Worm (Caenorhabditis elegans): Measurements from ENCODE around the gene R05G6.9.

The R05G6.9 gene

DNA sequence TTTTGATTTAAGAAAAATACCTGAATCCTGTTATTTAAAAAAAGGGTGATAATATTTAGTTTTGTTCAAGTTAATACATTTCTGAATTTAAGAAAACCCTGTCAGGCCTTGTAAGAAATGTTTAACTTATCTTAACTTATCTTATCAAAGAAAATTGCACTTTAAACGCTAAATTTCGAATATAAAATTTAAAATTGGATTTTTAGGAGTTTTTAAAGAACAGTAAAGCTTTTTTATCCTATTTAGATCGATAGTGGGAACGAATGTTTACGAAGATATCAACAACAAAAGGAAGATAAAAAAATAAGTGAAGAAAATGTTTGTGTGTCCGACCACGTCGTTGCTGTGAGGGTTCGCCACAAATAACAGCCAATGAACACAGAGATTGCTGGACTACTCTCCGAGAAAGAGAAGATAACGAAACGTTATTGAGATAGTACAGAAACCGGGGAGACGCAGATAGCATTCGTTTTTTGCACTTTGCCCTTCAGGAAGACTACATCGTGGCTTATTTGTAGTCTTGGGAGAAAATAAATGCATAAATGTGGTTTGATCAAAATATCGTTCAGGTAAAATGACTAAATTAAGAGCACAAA, 37.0 kb upstream of the R05G6.9 start, which contains the start of gene dif-1 (continued):
- TF ChIP-seq lin-39 (tag; optimal IDR thresholded peaks at IDR 0.05) (no peak), php-3 (GFP tag; IDR thresholded peaks at IDR 0.05) (0 out of 2 replicates have a peak, but pooled peaks have one; percentile 9), nhr-10 (tag; optimal IDR thresholded peaks at IDR 0.05) (peak; percentile 2), mdl-1 (tag; optimal IDR thresholded peaks at IDR 0.05) (peak in 1 of 2 experiments; percentile 33), skn-1 (tag; optimal IDR thresholded peaks at IDR 0.05) (no peak), pqm-1 (tag; optimal IDR thresholded peaks at IDR 0.05) (peak; percentile 58), dve-1 (tag; optimal IDR thresholded peaks at IDR 0.05; ENCODE audit: insufficient read depth) (peak; percentile 80), nhr-237 (tag; optimal IDR thresholded peaks at IDR 0.05) (no peak), lin-13 (GFP tag; optimal IDR thresholded peaks at IDR 0.05) (peak; percentile 31), nhr-28 (tag; optimal IDR thresholded peaks at IDR 0.05) (peak; percentile 96), hlh-11 (tag; optimal IDR thresholded peaks at IDR 0.05) (peak; percentile 73), mes-2 (tag; optimal IDR thresholded peaks at IDR 0.05; ENCODE audit: poor library complexity, severe bottlenecking) (peak; percentile 52), cey-2 (tag; optimal IDR thresholded peaks at IDR 0.05; ENCODE audit: borderline replicate concordance, insufficient read depth) (no peak), vab-7 (GFP tag; IDR thresholded peaks at IDR 0.05) (no peak), spr-1 (tag; optimal IDR thresholded peaks at IDR 0.05) (no peak), nhr-11 (tag; optimal IDR thresholded peaks at IDR 0.05) (peak; percentile 67), D1046.2 (GFP tag; IDR thresholded peaks at IDR 0.05) (no peak), lin-38 (GFP tag; IDR thresholded peaks at IDR 0.05) (peak; percentile 48), dmd-6 (GFP tag; IDR thresholded peaks at IDR 0.05) (peak; percentile 63), tag-97 (GFP tag; IDR thresholded peaks at IDR 0.05) (no peak), hlh-30 (tag; optimal IDR thresholded peaks at IDR 0.05; ENCODE audit: insufficient read depth) (peak; percentile 27), dmd-9 (GFP tag; IDR thresholded peaks at IDR 0.05) (no peak), aha-1 (tag) (no peak), zip-2 (tag; optimal IDR thresholded peaks at IDR 0.05) (no peak), attf-4 (tag; optimal IDR thresholded peaks at IDR 0.05) (no peak), daf-16 (GFP tag; optimal IDR thresholded peaks at IDR 0.05) (peak in 1 of 2 experiments; percentile 78), daf-16 (tag; optimal IDR thresholded peaks at IDR 0.05) (peak; percentile 92), mxl-3 (GFP tag; optimal IDR thresholded peaks at IDR 0.05) (peak; percentile 44), rbr-2 (tag; optimal IDR thresholded peaks at IDR 0.05) (peak; percentile 9), F44E2.7 (GFP tag; IDR thresholded peaks at IDR 0.05) (no peak)

DNA sequence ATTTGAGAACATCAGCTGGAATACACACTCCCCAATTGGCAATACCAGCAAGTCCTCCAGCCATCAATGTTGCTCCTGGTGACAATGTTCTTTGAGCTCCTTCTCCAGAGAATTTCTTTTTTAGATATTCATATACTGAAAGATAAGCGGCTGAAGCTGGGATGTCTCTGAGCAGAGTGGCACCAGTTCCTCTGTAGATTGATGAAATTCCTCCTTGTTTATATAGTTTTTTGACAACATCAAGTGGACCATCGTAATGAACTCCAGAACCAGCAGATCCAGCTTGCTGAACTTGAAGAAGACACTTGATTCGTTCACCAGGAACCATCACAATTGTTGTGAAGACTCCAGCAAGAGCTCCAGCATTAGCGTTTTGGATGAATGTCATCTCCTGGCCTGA, 36.0 kb upstream of the R05G6.9 start:
- TF ChIP-seq unc-62 (GFP tag; optimal IDR thresholded peaks at IDR 0.05 in 1 of 2) = peak in 1 of 2 experiments; percentile 74
- no peak for TF ChIP-seq unc-62 (tag; optimal IDR thresholded peaks at IDR 0.05)
- peak; percentile 70 for TF ChIP-seq aha-1 (tag)
- TF ChIP-seq nhr-10 (tag; optimal IDR thresholded peaks at IDR 0.05) = no peak
- TF ChIP-seq nhr-111 (GFP tag; optimal IDR thresholded peaks at IDR 0.05) = no peak

DNA sequence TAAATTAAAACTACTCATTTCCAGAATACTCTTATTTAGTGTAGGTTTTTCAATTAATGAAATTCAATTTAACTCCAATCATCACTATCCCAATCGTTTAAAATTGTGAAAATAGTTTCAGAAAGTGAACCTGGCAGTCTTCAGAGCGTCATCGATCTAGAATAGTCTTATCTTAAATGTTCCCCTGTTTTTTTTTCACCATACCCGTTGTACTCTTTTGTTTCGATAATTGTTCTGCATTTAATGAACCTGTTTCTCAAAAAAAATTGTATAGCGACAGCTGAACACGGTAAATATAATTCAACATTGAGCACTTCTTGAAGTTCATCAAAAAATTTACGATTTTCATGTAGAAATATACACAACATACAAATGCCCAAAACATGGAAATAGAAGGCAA, 35.2 kb upstream of the R05G6.9 start:
- no peak for TF ChIP-seq ztf-7 (tag; optimal IDR thresholded peaks at IDR 0.05)
- TF ChIP-seq nhr-237 (tag; optimal IDR thresholded peaks at IDR 0.05) = no peak
- TF ChIP-seq ctbp-1 (GFP tag; IDR thresholded peaks at IDR 0.05) = no peak
- no peak for TF ChIP-seq lir-3 (tag; optimal IDR thresholded peaks at IDR 0.05)
- no peak for TF ChIP-seq daf-16 (GFP tag; optimal IDR thresholded peaks at IDR 0.05)
- peak; percentile 30 for TF ChIP-seq daf-16 (tag; optimal IDR thresholded peaks at IDR 0.05)
- no peak for TF ChIP-seq snpc-1.2 (GFP tag; IDR thresholded peaks at IDR 0.05)
- no peak for TF ChIP-seq nhr-76 (tag; optimal IDR thresholded peaks at IDR 0.05)
- no peak for TF ChIP-seq snpc-4 (tag; optimal IDR thresholded peaks at IDR 0.05)
- TF ChIP-seq pqm-1 (tag; optimal IDR thresholded peaks at IDR 0.05) = no peak
- TF ChIP-seq zfp-3 (GFP tag; conservative IDR thresholded peaks at IDR 0.05) = 0 out of 2 replicates have a peak, but pooled peaks have one; percentile 24
- TF ChIP-seq php-3 (GFP tag; IDR thresholded peaks at IDR 0.05) = no peak
- no peak for TF ChIP-seq nhr-11 (tag; optimal IDR thresholded peaks at IDR 0.05)
- TF ChIP-seq unc-39 (tag; optimal IDR thresholded peaks at IDR 0.05) = no peak
- TF ChIP-seq ceh-82 (tag; optimal IDR thresholded peaks at IDR 0.05) = no peak
- TF ChIP-seq lin-13 (GFP tag; optimal IDR thresholded peaks at IDR 0.05) = no peak
- TF ChIP-seq hlh-11 (tag; optimal IDR thresholded peaks at IDR 0.05) = no peak
- TF ChIP-seq tra-1 (GFP tag; IDR thresholded peaks at IDR 0.05) = no peak
- peak; percentile 83 for TF ChIP-seq aha-1 (tag)
- peak; percentile 30 for TF ChIP-seq T20F7.1 (GFP tag; optimal IDR thresholded peaks at IDR 0.05)
- TF ChIP-seq aly-2 (tag; optimal IDR thresholded peaks at IDR 0.05) = no peak
- TF ChIP-seq lin-38 (GFP tag; IDR thresholded peaks at IDR 0.05) = peak; percentile 41
- TF ChIP-seq zip-11 (GFP tag; IDR thresholded peaks at IDR 0.05) = no peak

Data from whole organism, L4 larva.